Worm (Caenorhabditis elegans): ENCODE results near the gene T23F11.2.

Gene T23F11.2

DNA sequence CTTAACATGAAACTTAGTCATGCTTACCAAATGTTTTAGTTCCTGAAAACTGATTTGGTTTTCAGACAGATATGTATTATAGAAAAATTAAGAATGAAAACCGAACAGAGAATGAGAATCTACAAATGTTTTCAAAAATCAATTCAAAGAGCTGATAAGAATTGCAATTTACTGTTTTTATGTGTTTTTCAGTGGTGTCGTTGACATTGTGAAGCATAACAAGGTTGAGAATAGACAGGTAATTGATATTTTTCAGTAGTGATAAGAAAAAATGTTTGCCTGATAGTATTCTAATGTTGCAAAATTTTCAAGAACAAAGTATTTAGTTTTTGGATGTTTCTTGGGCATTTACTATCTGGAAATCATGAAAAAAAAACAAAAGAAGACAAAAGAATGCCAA, 12.0 kb downstream of the T23F11.2 start, which contains the start of gene pfas-1:
Gene pfas-1 (minus strand): TSS at position 49 of the 400 bp plus-strand sequence.
- TF ChIP-seq lin-54 (GFP tag; optimal IDR thresholded peaks at IDR 0.05) (no peak), nhr-80 (tag; optimal IDR thresholded peaks at IDR 0.05) (peak; percentile 61)

DNA sequence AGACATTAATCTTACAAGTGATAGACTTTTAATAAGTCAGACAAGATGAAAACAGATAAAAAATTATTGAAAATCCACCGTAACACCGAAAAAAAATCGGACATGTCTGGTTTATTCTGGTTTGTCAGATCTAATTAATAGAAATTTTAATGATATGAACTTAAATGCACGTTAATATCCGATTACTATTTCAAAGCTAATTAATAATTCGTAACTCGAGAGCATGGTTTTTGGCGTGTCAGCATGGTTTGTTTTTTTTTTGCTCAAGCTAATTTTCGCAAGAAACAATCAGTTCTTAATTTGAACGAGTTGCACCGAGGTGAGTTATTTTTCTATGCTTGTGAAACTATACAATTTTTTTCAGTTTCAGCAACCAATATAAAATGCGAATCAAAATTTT, 20.4 kb downstream of the T23F11.2 start, which contains the start of gene clec-153:
Gene clec-153 (plus strand): TSS at position 301 of the 400 bp plus-strand sequence.
- TF ChIP-seq ceh-40 (GFP tag; IDR thresholded peaks at IDR 0.05) (no peak), lsl-1 (GFP tag; optimal IDR thresholded peaks at IDR 0.05) (no peak), F57A8.1 (GFP tag; optimal IDR thresholded peaks at IDR 0.05) (no peak), mxl-1 (tag; optimal IDR thresholded peaks at IDR 0.05) (no peak), bed-2 (GFP tag; IDR thresholded peaks at IDR 0.05) (no peak), D2030.7 (GFP tag; IDR thresholded peaks at IDR 0.05) (no peak), K11D2.4 (GFP tag; IDR thresholded peaks at IDR 0.05) (no peak), lir-1 (GFP tag; conservative IDR thresholded peaks at IDR 0.05) (no peak), lin-26 (GFP tag; IDR thresholded peaks at IDR 0.05) (no peak), F33H1.4 (GFP tag; IDR thresholded peaks at IDR 0.05) (no peak), pha-4 (tag; optimal IDR thresholded peaks at IDR 0.05) (no peak), attf-5 (GFP tag; optimal IDR thresholded peaks at IDR 0.05) (no peak), aptf-2 (GFP tag; conservative IDR thresholded peaks at IDR 0.05) (no peak), B0019.2 (GFP tag; conservative IDR thresholded peaks at IDR 0.05) (no peak)

DNA sequence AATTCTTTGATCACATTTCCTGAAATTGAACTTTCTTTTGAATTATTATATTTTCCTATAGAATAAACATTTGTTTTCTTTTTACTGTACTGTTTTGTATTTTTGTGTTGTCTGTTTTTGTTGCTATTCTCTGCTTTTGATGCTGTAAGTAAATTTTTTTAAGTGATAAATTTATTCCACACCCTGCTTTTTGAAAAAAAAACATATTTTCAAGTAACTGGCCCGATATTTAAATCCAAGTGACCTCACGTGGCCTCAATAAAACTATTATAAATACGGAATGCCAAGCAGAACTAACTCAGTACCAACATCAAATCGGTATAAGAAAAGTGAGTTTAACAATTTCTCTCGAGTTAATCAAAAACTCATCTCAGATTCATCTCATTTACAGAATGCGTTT, 27.1 kb downstream of the T23F11.2 start, which contains the start of gene clec-151:
Gene clec-151 (plus strand): TSS at position 301 of the 400 bp plus-strand sequence.
- TF ChIP-seq sdz-38 (tag; optimal IDR thresholded peaks at IDR 0.05) (no peak), F37B4.10 (GFP tag; IDR thresholded peaks at IDR 0.05) (no peak), tbx-9 (tag; optimal IDR thresholded peaks at IDR 0.05; ENCODE audit: borderline replicate concordance) (no peak)

DNA sequence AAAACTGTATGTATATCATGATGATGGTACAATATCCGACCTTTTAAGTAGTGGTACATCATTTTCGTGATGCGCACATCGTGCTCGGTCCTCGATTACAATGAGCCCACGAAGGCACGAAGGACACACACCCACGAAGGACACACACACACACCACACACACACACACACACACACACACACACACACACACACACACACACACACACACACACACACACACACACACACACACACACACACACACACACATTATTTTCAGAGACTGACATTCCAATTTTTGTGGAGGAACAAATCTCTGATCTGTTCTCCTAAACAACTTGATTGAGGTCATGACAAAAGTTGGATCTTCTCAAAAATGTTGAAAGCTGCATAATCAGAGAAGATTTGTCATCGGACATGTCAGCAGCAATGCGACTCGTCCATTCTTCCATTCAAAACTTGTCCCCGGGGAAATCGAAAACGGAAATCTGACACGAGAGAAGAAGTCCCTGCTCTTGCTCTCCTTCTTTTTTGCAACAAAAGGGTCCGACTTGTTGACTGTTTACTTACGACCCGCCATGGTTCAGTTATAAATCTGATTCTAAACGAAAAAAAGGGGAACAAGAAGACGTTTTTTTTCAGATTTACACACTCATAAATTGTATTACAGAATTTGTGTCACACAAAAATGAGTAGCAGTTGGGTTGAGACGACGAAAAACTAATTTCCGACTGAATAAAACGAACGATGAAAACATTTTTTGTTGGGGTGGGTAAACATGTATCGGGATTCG, 29.0 kb downstream of the T23F11.2 start:
- TF ChIP-seq mxl-1 (tag; optimal IDR thresholded peaks at IDR 0.05) (no peak), attf-5 (GFP tag; optimal IDR thresholded peaks at IDR 0.05) (no peak), lsl-1 (GFP tag; optimal IDR thresholded peaks at IDR 0.05) (peak; percentile 29), dox-1 (GFP tag; IDR thresholded peaks at IDR 0.05) (peak; percentile 49; the same call in 1 of the 2 replicates), ztf-18 (tag; optimal IDR thresholded peaks at IDR 0.05) (peak; percentile 2), hmg-1.2 (GFP tag; IDR thresholded peaks at IDR 0.05) (0 out of 2 replicates have a peak, but pooled peaks have one; percentile 3), athp-1 (tag; optimal IDR thresholded peaks at IDR 0.05) (no peak), hrde-1 (tag; optimal IDR thresholded peaks at IDR 0.05; ENCODE audit: borderline replicate concordance) (no peak), egrh-3 (GFP tag; IDR thresholded peaks at IDR 0.05) (peak; percentile 82), lir-1 (GFP tag; conservative IDR thresholded peaks at IDR 0.05) (peak; percentile 76), egl-18 (GFP tag; IDR thresholded peaks at IDR 0.05) (no peak), chd-7 (tag; optimal IDR thresholded peaks at IDR 0.05) (peak; percentile 38), ztf-3 (GFP tag; optimal IDR thresholded peaks at IDR 0.05) (peak; percentile 50), F57A8.1 (GFP tag; optimal IDR thresholded peaks at IDR 0.05) (peak; percentile 25)

DNA sequence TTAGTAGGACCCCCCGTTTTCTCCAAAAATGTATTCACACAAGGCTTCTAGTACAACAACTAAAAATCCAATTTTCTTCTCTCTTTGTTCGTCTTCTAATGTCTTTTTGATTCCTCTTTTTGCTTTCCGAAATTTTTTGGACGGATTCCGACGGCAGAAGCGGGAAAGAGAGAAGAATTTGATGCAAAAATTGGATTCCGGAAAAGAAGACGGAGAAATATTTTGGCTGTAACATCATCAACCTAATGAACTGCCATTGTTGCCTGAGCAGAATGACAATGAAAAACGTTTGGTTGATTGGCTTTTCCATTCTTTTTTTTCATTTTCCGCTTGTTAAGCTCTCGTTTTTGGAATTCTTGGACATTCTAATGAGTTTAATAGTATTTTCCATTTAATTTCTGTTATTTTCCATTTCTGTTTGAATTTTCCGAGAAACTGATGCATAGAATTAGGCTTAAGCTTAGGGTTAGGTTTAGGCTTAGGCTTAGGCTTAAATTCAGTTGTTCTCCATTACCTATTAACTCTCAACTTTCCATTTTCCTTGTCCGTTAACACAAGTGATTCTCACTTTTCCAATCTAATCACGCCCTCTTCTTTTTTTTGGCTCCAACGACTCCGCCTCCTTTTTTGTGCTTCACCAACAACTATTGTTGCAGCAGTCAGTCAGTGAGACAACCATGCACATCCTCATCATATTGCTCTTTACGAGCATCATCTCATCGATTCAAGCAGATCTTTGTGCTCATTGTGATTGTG, 32.7 kb downstream of the T23F11.2 start, which contains the start of gene lron-5:
Gene lron-5 (plus strand): TSS at position 655 of the 756 bp plus-strand sequence.
- no peak for TF ChIP-seq lsy-27 (tag; optimal IDR thresholded peaks at IDR 0.05; ENCODE audit: borderline replicate concordance, insufficient read depth)
- TF ChIP-seq him-1 (tag; optimal IDR thresholded peaks at IDR 0.05) = no peak
- TF ChIP-seq ekl-4 (GFP tag; IDR thresholded peaks at IDR 0.05) = no peak
- no peak for TF ChIP-seq nhr-80 (tag; optimal IDR thresholded peaks at IDR 0.05)
- TF ChIP-seq ztf-3 (GFP tag; optimal IDR thresholded peaks at IDR 0.05) = no peak
- no peak for TF ChIP-seq lir-1 (GFP tag; conservative IDR thresholded peaks at IDR 0.05)
- no peak for TF ChIP-seq hlh-12 (tag; optimal IDR thresholded peaks at IDR 0.05)
- no peak for TF ChIP-seq atf-7 (tag; optimal IDR thresholded peaks at IDR 0.05)
- no peak for TF ChIP-seq ztf-22 (GFP tag; optimal IDR thresholded peaks at IDR 0.05)
- TF ChIP-seq attf-3 (GFP tag; conservative IDR thresholded peaks at IDR 0.05) = no peak
- no peak for TF ChIP-seq bed-1 (GFP tag; IDR thresholded peaks at IDR 0.05)
- TF ChIP-seq let-607 (tag; optimal IDR thresholded peaks at IDR 0.05) = no peak
- no peak for TF ChIP-seq ztf-28 (GFP tag; IDR thresholded peaks at IDR 0.05)
- no peak for TF ChIP-seq F39B2.1 (GFP tag; IDR thresholded peaks at IDR 0.05)
